Fruit fly (Drosophila melanogaster) whole organism, embryonic: Measurements from ENCODE around the gene Tsc1.

Experiments used
- Asciz ChIP-seq: fragments of 200-800 bp; sonication (Bioruptor generic); optimal IDR thresholded peaks from 2 replicates; lab custom pipeline; 2017; ENCODE audit warnings: missing biosample characterization, mild to moderate bottlenecking, missing genetic modification characterization, missing genetic modification reagents
- Bdp1 ChIP-seq: fragments of 200-800 bp; sonication (Bioruptor generic); optimal IDR thresholded peaks from 3 replicates; lab custom pipeline; 2016; ENCODE audit warnings: missing biosample characterization, missing genetic modification characterization
- Bteb2 ChIP-seq: fragments of 200-800 bp; sonication (Bioruptor generic); optimal IDR thresholded peaks from 2 replicates; lab custom pipeline; 2016; ENCODE audit warnings: missing biosample characterization, missing genetic modification characterization
- CG11085 ChIP-seq: fragments of 200-800 bp; sonication (Bioruptor generic); IDR thresholded peaks from 2 replicates; pipeline ENCODE4 v1.3.6; 2022; ENCODE audit warnings: missing biosample characterization, missing genetic modification characterization
- CG11504 ChIP-seq: fragments of 200-800 bp; sonication (Bioruptor generic); optimal IDR thresholded peaks from 3 replicates; lab custom pipeline; 2019; ENCODE audit warnings: missing biosample characterization, mild to moderate bottlenecking, missing genetic modification characterization, moderate library complexity
- CG12391 ChIP-seq: fragments of 200-800 bp; sonication (Bioruptor generic); optimal IDR thresholded peaks from 3 replicates; lab custom pipeline; 2018; ENCODE audit warnings: missing biosample characterization, mild to moderate bottlenecking, missing genetic modification characterization, moderate library complexity
- CG12744 ChIP-seq: fragments of 200-800 bp; sonication (Bioruptor generic); optimal IDR thresholded peaks from 2 replicates; lab custom pipeline; 2016; ENCODE audit warnings: missing biosample characterization, missing genetic modification characterization
- CG14050 ChIP-seq: fragments of 200-800 bp; sonication (Bioruptor generic); IDR thresholded peaks from 3 replicates; pipeline ENCODE4 v1.3.6; 2022; ENCODE audit warnings: missing biosample characterization, missing genetic modification characterization
- CG14860 ChIP-seq: fragments of 200-800 bp; sonication (Bioruptor generic); IDR thresholded peaks from 3 replicates; pipeline ENCODE4 v1.3.6; 2022; ENCODE audit warnings: missing biosample characterization, missing genetic modification characterization; ENCODE audit not compliant: partially characterized antibody
- CG30431 ChIP-seq: fragments of 200-800 bp; sonication (Bioruptor generic); optimal IDR thresholded peaks from 2 replicates; lab custom pipeline; 2017; ENCODE audit warnings: missing biosample characterization, missing genetic modification characterization
- CG32532 ChIP-seq: fragments of 200-800 bp; sonication (Bioruptor generic); IDR thresholded peaks from 2 replicates; pipeline ENCODE4 v1.3.6; 2022; ENCODE audit warnings: missing biosample characterization, missing genetic modification characterization
- CG32772 ChIP-seq: fragments of 200-800 bp; sonication (Bioruptor generic); IDR thresholded peaks from 2 replicates; pipeline ENCODE4 v1.3.6; 2022; ENCODE audit warnings: missing biosample characterization, missing genetic modification characterization
- CG3726 ChIP-seq: fragments of 200-800 bp; sonication (Bioruptor generic); IDR thresholded peaks from 3 replicates; pipeline ENCODE4, ENCODE4 v1.3.6; 2022; ENCODE audit warnings: missing biosample characterization, missing genetic modification characterization
- CG3995 ChIP-seq: fragments of 200-800 bp; sonication (Bioruptor generic); optimal IDR thresholded peaks from 3 replicates; lab custom pipeline; 2016; ENCODE audit warnings: missing biosample characterization, missing genetic modification characterization
- CG4404 ChIP-seq: fragments of 200-800 bp; sonication (Bioruptor generic); IDR thresholded peaks from 2 replicates; pipeline ENCODE4 v1.3.6; 2022; ENCODE audit warnings: missing biosample characterization, missing genetic modification characterization
- CG6813 ChIP-seq: fragments of 200-800 bp; sonication (Bioruptor generic); optimal IDR thresholded peaks from 2 replicates; lab custom pipeline; 2017; ENCODE audit warnings: missing biosample characterization, missing genetic modification characterization, mild to moderate bottlenecking, moderate library complexity, missing genetic modification reagents
- CG8478 ChIP-seq: fragments of >200 bp; optimal IDR thresholded peaks from 2 replicates; lab custom pipeline; 2018
- CG9727 ChIP-seq: fragments of 200-800 bp; sonication (Bioruptor generic); optimal IDR thresholded peaks from 3 replicates; lab custom pipeline; 2017; ENCODE audit warnings: missing biosample characterization, mild to moderate bottlenecking, missing genetic modification characterization
- Doc3 ChIP-seq: fragments of 200-800 bp; sonication (Bioruptor generic); IDR thresholded peaks from 3 replicates; pipeline ENCODE4 v1.3.6; 2022; ENCODE audit warnings: missing biosample characterization, missing genetic modification characterization; ENCODE audit not compliant: partially characterized antibody
- Dp ChIP-seq: fragments of 200-800 bp; sonication (Bioruptor generic); optimal IDR thresholded peaks from 2 replicates; lab custom pipeline; 2018; ENCODE audit warnings: missing biosample characterization, mild to moderate bottlenecking, missing genetic modification characterization, moderate library complexity
- Fer3 ChIP-seq: fragments of 200-800 bp; sonication (Bioruptor generic); optimal IDR thresholded peaks from 2 replicates; lab custom pipeline; 2018; ENCODE audit warnings: missing biosample characterization, mild to moderate bottlenecking, missing genetic modification characterization, moderate library complexity
- HHEX ChIP-seq: fragments of 200-800 bp; sonication (Bioruptor generic); optimal IDR thresholded peaks from 3 replicates; lab custom pipeline; 2017; ENCODE audit warnings: missing biosample characterization, mild to moderate bottlenecking, missing genetic modification characterization, missing genetic modification reagents
- MTF-1 ChIP-seq: fragments of 200-800 bp; sonication (Bioruptor generic); optimal IDR thresholded peaks from 2 replicates; lab custom pipeline; 2018; ENCODE audit warnings: missing biosample characterization, mild to moderate bottlenecking, missing genetic modification characterization, borderline replicate concordance
- Mrtf ChIP-seq: fragments of 200-800 bp; sonication (Bioruptor generic); IDR thresholded peaks from 3 replicates; pipeline ENCODE4 v1.3.6; 2022; ENCODE audit warnings: missing biosample characterization, missing genetic modification characterization
- NfI ChIP-seq: fragments of 200-800 bp; sonication (Bioruptor generic); optimal IDR thresholded peaks from 3 replicates; lab custom pipeline; 2018; ENCODE audit warnings: missing biosample characterization, mild to moderate bottlenecking, missing genetic modification characterization, moderate library complexity
- Opbp ChIP-seq: fragments of 200-800 bp; sonication (Bioruptor generic); IDR thresholded peaks from 3 replicates; pipeline ENCODE4 v1.3.6; 2022; ENCODE audit warnings: missing biosample characterization, missing genetic modification characterization; ENCODE audit not compliant: partially characterized antibody
- Stat92E ChIP-seq, 3 experiments: fragments of >200 bp in 2 of 3; fragments of 200-800 bp in 1 of 3; sonication (Bioruptor generic) in 1 of 3; optimal IDR thresholded peaks; 2 replicates each; lab custom pipeline; 2017 to 2019; ENCODE audit warnings: missing biosample characterization in 3 of 3, missing genetic modification characterization in 3 of 3, mild to moderate bottlenecking in 1 of 3, moderate library complexity in 1 of 3
- Vsx1 ChIP-seq: fragments of 200-800 bp; sonication (Bioruptor generic); optimal IDR thresholded peaks from 2 replicates; lab custom pipeline; 2017; ENCODE audit warnings: missing biosample characterization, mild to moderate bottlenecking, missing genetic modification characterization, missing genetic modification reagents
- bbx ChIP-seq: fragments of 200-800 bp; sonication (Bioruptor generic); IDR thresholded peaks from 2 replicates; pipeline ENCODE4 v1.3.6; 2022; ENCODE audit warnings: missing biosample characterization, missing genetic modification characterization; ENCODE audit not compliant: partially characterized antibody
- bcd ChIP-seq: fragments of 200-800 bp; sonication (Bioruptor generic); optimal IDR thresholded peaks from 2 replicates; lab custom pipeline; 2017; ENCODE audit warnings: missing biosample characterization, mild to moderate bottlenecking, missing genetic modification characterization
- chif ChIP-seq, 2 experiments: fragments of 200-800 bp; sonication (Bioruptor generic); optimal IDR thresholded peaks; 3 replicates each; lab custom pipeline; 2016; ENCODE audit warnings: missing biosample characterization in 2 of 2, missing genetic modification characterization in 2 of 2
- danr ChIP-seq: fragments of 200-800 bp; sonication (Bioruptor generic); IDR thresholded peaks from 2 replicates; pipeline ENCODE4 v1.3.6; 2022; ENCODE audit warnings: missing biosample characterization, missing genetic modification characterization
- dm ChIP-seq: fragments of 200-800 bp; sonication (Bioruptor generic); optimal IDR thresholded peaks from 3 replicates; lab custom pipeline; 2016; ENCODE audit warnings: missing biosample characterization, missing genetic modification characterization
- dpn ChIP-seq, 2 experiments: fragments of 200-800 bp; sonication (Bioruptor generic); optimal IDR thresholded peaks; 3 replicates each; lab custom pipeline; 2016; ENCODE audit warnings: missing biosample characterization in 2 of 2, missing genetic modification characterization in 2 of 2
- ewg ChIP-seq: fragments of 200-800 bp; sonication (Bioruptor generic); optimal IDR thresholded peaks from 3 replicates; lab custom pipeline; 2017; ENCODE audit warnings: mild to moderate bottlenecking, missing biosample characterization, missing genetic modification reagents, missing genetic modification characterization
- jumu ChIP-seq: fragments of 200-800 bp; sonication (Bioruptor generic); optimal IDR thresholded peaks from 3 replicates; lab custom pipeline; 2016; ENCODE audit warnings: missing biosample characterization, missing genetic modification characterization
- kni ChIP-seq: fragments of 200-800 bp; sonication (Bioruptor generic); optimal IDR thresholded peaks from 3 replicates; lab custom pipeline; 2017; ENCODE audit warnings: mild to moderate bottlenecking, missing biosample characterization, missing genetic modification reagents, missing genetic modification characterization
- lmd ChIP-seq: fragments of 200-800 bp; sonication (Bioruptor generic); IDR thresholded peaks from 2 replicates; pipeline ENCODE4 v1.3.6; 2022; ENCODE audit warnings: missing biosample characterization, missing genetic modification characterization
- nerfin-2 ChIP-seq: fragments of 200-800 bp; sonication (Bioruptor generic); IDR thresholded peaks from 2 replicates; pipeline ENCODE4 v1.3.6; 2022; ENCODE audit warnings: missing biosample characterization, missing genetic modification characterization; ENCODE audit not compliant: partially characterized antibody
- otp ChIP-seq: fragments of 200-800 bp; sonication (Bioruptor generic); IDR thresholded peaks from 3 replicates; pipeline ENCODE4, ENCODE4 v1.3.6; 2022; ENCODE audit warnings: missing biosample characterization, missing genetic modification characterization
- pb ChIP-seq: fragments of 200-800 bp; sonication (Bioruptor generic); optimal IDR thresholded peaks from 3 replicates; lab custom pipeline; 2016; ENCODE audit warnings: missing biosample characterization, missing genetic modification characterization
- pnt ChIP-seq: fragments of 200-800 bp; sonication (Bioruptor generic); optimal IDR thresholded peaks from 3 replicates; lab custom pipeline; 2016; ENCODE audit warnings: missing biosample characterization, missing genetic modification characterization
- repo ChIP-seq: fragments of 200-800 bp; sonication (Bioruptor generic); optimal IDR thresholded peaks from 2 replicates; lab custom pipeline; 2016; ENCODE audit warnings: missing biosample characterization, missing genetic modification characterization
- schlank ChIP-seq: fragments of 200-800 bp; sonication (Bioruptor generic); optimal IDR thresholded peaks from 2 replicates; lab custom pipeline; 2018; ENCODE audit warnings: missing biosample characterization, mild to moderate bottlenecking, missing genetic modification characterization
- sens ChIP-seq: fragments of 200-800 bp; sonication (Bioruptor generic); peaks from one replicate; lab custom pipeline; 2016; ENCODE audit warnings: missing biosample characterization, missing genetic modification characterization
- slbo ChIP-seq: fragments of 200-800 bp; sonication (Bioruptor generic); IDR thresholded peaks from 2 replicates; pipeline ENCODE4 v1.3.6; 2022; ENCODE audit warnings: missing biosample characterization, missing genetic modification characterization
- tin ChIP-seq: fragments of 200-800 bp; sonication (Bioruptor generic); optimal IDR thresholded peaks from 3 replicates; lab custom pipeline; 2016; ENCODE audit warnings: missing biosample characterization, missing genetic modification characterization
- tio ChIP-seq: fragments of 200-800 bp; sonication (Bioruptor generic); optimal IDR thresholded peaks from 2 replicates; lab custom pipeline; 2017; ENCODE audit warnings: missing biosample characterization, missing genetic modification characterization, inconsistent platforms
- trem ChIP-seq: fragments of 200-800 bp; optimal IDR thresholded peaks from 3 replicates; lab custom pipeline; 2019; ENCODE audit warnings: missing biosample characterization, mild to moderate bottlenecking, missing genetic modification characterization, moderate library complexity
- twi ChIP-seq: fragments of 200-800 bp; optimal IDR thresholded peaks from 2 replicates; lab custom pipeline; 2019; ENCODE audit warnings: missing biosample characterization, mild to moderate bottlenecking, missing genetic modification characterization, moderate library complexity
- vfl ChIP-seq: fragments of 200-800 bp; sonication (Bioruptor generic); optimal IDR thresholded peaks from 2 replicates; lab custom pipeline; 2016; ENCODE audit warnings: missing biosample characterization, missing genetic modification characterization

Tsc1 gene

DNA sequence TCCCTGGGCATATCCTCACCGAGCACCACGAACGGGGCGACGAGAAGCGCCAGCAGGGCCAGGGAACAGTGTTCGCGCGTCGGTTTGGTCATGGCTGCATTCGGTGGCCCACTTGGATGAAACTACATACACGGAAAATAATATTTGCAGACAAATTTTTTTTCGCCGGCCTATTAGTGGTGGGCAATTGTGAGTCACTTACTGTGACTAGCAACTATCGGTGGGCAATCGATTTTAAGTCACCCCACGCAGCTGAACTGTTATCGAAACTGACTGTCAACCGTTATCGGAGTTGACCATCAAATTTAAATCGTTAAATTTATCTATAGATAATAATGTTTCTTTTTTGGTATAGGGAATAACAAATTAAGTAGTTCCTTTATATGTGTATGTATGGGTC lies 39.3 kb downstream of the Tsc1 start, which contains the start of gene CG5510 (continued):
- TF ChIP-seq jumu = peak; percentile 51
- peak; percentile 52 for TF ChIP-seq vfl (GFP tag; lab: Kevin White, UChicago)
- TF ChIP-seq Bteb2 (GFP tag; lab: Kevin White, UChicago) = peak; percentile 11
- TF ChIP-seq Stat92E (GFP tag; optimal IDR thresholded peaks at IDR 0.05; lab: Kevin White, UChicago) = peak in 1 of 3 experiments; percentile 42
- peak; percentile 22 for TF ChIP-seq CG6813
- TF ChIP-seq CG11504 (tag; lab: Kevin White, UChicago) = no peak
- TF ChIP-seq dm (GFP tag; lab: Kevin White, UChicago) = peak; percentile 49
- peak; percentile 26 for TF ChIP-seq HHEX (GFP tag; lab: Kevin White, UChicago)
- TF ChIP-seq bcd (GFP tag; lab: Kevin White, UChicago) = peak; percentile 23
- no peak for TF ChIP-seq CG9727 (GFP tag; lab: Kevin White, UChicago)
- peak; percentile 45 for TF ChIP-seq CG12391 (tag; lab: Kevin White, UChicago)
- peak; percentile 8 for TF ChIP-seq CG12744 (GFP tag; lab: Kevin White, UChicago)
- TF ChIP-seq Bdp1 = peak; percentile 12
- peak; percentile 18 for TF ChIP-seq repo (GFP tag; lab: Kevin White, UChicago)
- TF ChIP-seq dpn (GFP tag; optimal IDR thresholded peaks at IDR 0.05; lab: Kevin White, UChicago) = peak; percentile 46 to 68
- no peak for TF ChIP-seq CG3726 (GFP tag; lab: Robert Waterston, UW)
- peak; percentile 8 for TF ChIP-seq Fer3 (tag; lab: Kevin White, UChicago)
- no peak for TF ChIP-seq CG8478 (lab: Kevin White, UChicago)
- TF ChIP-seq pnt (GFP tag; lab: Kevin White, UChicago) = peak; percentile 7
- no peak for TF ChIP-seq kni
- TF ChIP-seq Vsx1 = no peak
- peak; percentile 65 for TF ChIP-seq CG32532 (GFP tag; lab: Robert Waterston, UW)
- no peak for TF ChIP-seq MTF-1 (GFP tag; lab: Kevin White, UChicago)
- TF ChIP-seq CG14860 = peak; percentile 96
- TF ChIP-seq CG14050 (GFP tag; lab: Robert Waterston, UW) = no peak
- no peak for TF ChIP-seq pb (GFP tag; lab: Kevin White, UChicago)
- peak; percentile 73 for TF ChIP-seq CG32772
- peak; percentile 84 for TF ChIP-seq trem (tag; lab: Kevin White, UChicago)
- peak; percentile 27 for TF ChIP-seq ewg (GFP tag; lab: Kevin White, UChicago)
- no peak for TF ChIP-seq tio (GFP tag; lab: Kevin White, UChicago)
- peak; percentile 97 for TF ChIP-seq Opbp (GFP tag; lab: Robert Waterston, UW)
- TF ChIP-seq lmd (GFP tag; lab: Robert Waterston, UW) = peak; percentile 38; the same call in 1 of the 2 replicates
- TF ChIP-seq tin (GFP tag; lab: Kevin White, UChicago) = peak; percentile 66
- peak; percentile 27 for TF ChIP-seq NfI (GFP tag; lab: Kevin White, UChicago)
- TF ChIP-seq CG30431 = no peak
- no peak for TF ChIP-seq danr (GFP tag; lab: Robert Waterston, UW)
- TF ChIP-seq CG11085 (GFP tag; lab: Robert Waterston, UW) = no peak; the same call in 1 of the 2 replicates
- TF ChIP-seq Dp (GFP tag; lab: Kevin White, UChicago) = peak; percentile 96
- TF ChIP-seq otp = no peak
- no peak for TF ChIP-seq twi (tag; lab: Kevin White, UChicago)
- peak; percentile 97 for TF ChIP-seq Doc3
- peak; percentile 13 to 48 for TF ChIP-seq chif (GFP tag; optimal IDR thresholded peaks at IDR 0.05; lab: Kevin White, UChicago)
- peak; percentile 90 for TF ChIP-seq sens
- TF ChIP-seq Mrtf (GFP tag; lab: Robert Waterston, UW) = no peak
- TF ChIP-seq bbx (GFP tag; lab: Robert Waterston, UW) = peak; percentile 98
- peak; percentile 100 for TF ChIP-seq CG3995 (GFP tag; lab: Kevin White, UChicago)
- TF ChIP-seq schlank = no peak
- TF ChIP-seq Asciz = no peak
- TF ChIP-seq CG4404 (GFP tag; lab: Robert Waterston, UW) = no peak; the same call in 1 of the 2 replicates
- TF ChIP-seq nerfin-2 (GFP tag; lab: Robert Waterston, UW) = peak; percentile 98
- TF ChIP-seq slbo (GFP tag; lab: Robert Waterston, UW) = peak; percentile 78
